Fruit fly (Drosophila melanogaster): ENCODE data around the gene sstn.

The sstn gene

DNA sequence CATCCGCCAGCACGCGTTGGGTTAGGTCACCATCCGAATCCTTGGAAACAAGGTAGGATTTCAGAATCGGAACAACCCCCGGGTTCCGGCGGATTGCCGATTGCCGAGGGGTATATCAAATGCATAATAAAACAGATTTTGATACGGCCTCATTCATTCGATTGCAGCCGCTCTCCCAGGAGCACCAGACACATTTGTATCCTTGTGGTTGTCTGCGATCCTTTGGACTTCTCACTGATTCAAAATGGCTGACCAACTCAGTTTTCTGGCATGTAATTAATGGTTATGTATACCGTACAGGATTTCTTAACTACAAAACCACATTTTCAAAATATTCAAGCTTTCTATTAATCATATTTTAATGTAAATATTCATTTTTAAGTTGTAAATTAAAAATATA, 46.9 kb downstream of the sstn start:
- TF ChIP-seq nerfin-1 (tag; optimal IDR thresholded peaks at IDR 0.05) = peak; percentile 28
- TF ChIP-seq CG11398 (GFP tag; optimal IDR thresholded peaks at IDR 0.05) = no peak
- TF ChIP-seq CG6175 (GFP tag; IDR thresholded peaks at IDR 0.05) = no peak
- TF ChIP-seq pros (GFP tag; optimal IDR thresholded peaks at IDR 0.05) = peak; percentile 91
- peak; percentile 45 for TF ChIP-seq Nf-YB (GFP tag; optimal IDR thresholded peaks at IDR 0.05)
- no peak for TF ChIP-seq CG10274 (GFP tag; optimal IDR thresholded peaks at IDR 0.05)
- TF ChIP-seq CG10654 (GFP tag; optimal IDR thresholded peaks at IDR 0.05) = no peak
- TF ChIP-seq mirr (GFP tag; optimal IDR thresholded peaks at IDR 0.05) = no peak
- peak; percentile 3 for TF ChIP-seq phol (tag; optimal IDR thresholded peaks at IDR 0.05)
- TF ChIP-seq gsb-n (tag; optimal IDR thresholded peaks at IDR 0.05) = peak; percentile 56
- TF ChIP-seq kni (GFP tag; optimal IDR thresholded peaks at IDR 0.05) = peak; percentile 31

DNA sequence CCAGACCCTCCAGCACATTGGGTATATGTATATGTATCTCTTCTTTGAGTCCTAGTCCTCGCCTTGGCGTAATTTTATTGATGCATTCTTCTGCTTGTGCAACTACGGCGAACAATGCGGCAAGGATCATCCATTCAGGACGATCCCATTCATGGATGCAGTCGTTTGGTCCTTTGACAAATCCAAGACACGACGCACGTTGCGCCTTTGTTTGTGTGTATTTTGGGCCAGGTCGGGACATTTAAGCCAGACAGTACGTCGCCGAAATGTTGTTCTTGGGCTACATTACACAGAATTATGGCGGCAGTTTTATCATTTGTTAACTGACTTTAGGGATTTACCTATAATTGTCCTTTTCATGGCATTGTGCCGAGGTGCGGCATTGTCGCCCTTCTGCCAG, 49.4 kb downstream of the sstn start:
- TF ChIP-seq Atf-2 (GFP tag; optimal IDR thresholded peaks at IDR 0.05) = no peak
- TF ChIP-seq CG8290 (GFP tag; optimal IDR thresholded peaks at IDR 0.05) = no peak
- TF ChIP-seq CG8290 (tag; optimal IDR thresholded peaks at IDR 0.05) = no peak
- peak in 1 of 2 experiments; percentile 92 for TF ChIP-seq tll (GFP tag; optimal IDR thresholded peaks at IDR 0.05)
- TF ChIP-seq zen (tag; optimal IDR thresholded peaks at IDR 0.05) = peak; percentile 63
- no peak for TF ChIP-seq NK7.1 (GFP tag; optimal IDR thresholded peaks at IDR 0.05)
- TF ChIP-seq CG15479 (GFP tag; optimal IDR thresholded peaks at IDR 0.05) = peak; percentile 73
- no peak for TF ChIP-seq MBD-R2 (GFP tag; IDR thresholded peaks at IDR 0.05)
- no peak for TF ChIP-seq fd102C (GFP tag; optimal IDR thresholded peaks at IDR 0.05)
- 0 out of 3 replicates have a peak, but pooled peaks have one; percentile 52 for TF ChIP-seq hb (GFP tag; IDR thresholded peaks at IDR 0.05; ENCODE audit: partially characterized antibody)
- peak; percentile 98 for TF ChIP-seq D (optimal IDR thresholded peaks at IDR 0.05)
- TF ChIP-seq D (GFP tag; optimal IDR thresholded peaks at IDR 0.05) = no peak

DNA sequence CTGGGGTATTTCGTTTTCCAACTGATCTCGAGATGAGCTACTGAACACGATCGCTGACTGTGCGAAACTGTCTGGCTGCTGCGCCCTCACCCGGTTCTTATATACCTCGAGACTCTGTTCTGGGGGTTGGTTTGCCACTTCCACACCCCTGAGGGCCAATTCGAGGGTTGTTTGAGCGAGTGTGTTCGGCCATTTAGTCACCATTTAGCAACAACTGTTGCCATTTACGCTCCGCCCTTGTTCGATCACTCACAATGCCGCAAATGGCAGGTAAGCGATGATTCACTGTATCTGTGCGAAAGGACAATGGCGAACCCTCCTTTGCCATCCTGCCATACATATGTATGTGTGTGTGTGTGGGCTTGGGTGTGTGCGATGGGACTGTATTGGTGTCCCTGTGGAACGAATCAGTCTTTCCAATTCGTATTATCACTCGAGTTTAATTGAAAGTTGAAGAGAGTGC, 50.6 kb downstream of the sstn start, which contains the start of gene ind:
TSS of gene ind (minus strand) at position 51 of the 463 bp plus-strand sequence.
- no peak for TF ChIP-seq cas (GFP tag; IDR thresholded peaks at IDR 0.05)
- no peak for TF ChIP-seq HLH54F (GFP tag; optimal IDR thresholded peaks at IDR 0.05)
- no peak for TF ChIP-seq Bgb (GFP tag; IDR thresholded peaks at IDR 0.05; ENCODE audit: partially characterized antibody)
- no peak for TF ChIP-seq cad (GFP tag; optimal IDR thresholded peaks at IDR 0.05)
- no peak for TF ChIP-seq Dad (GFP tag; optimal IDR thresholded peaks at IDR 0.05)
- no peak for TF ChIP-seq CG9817 (tag; optimal IDR thresholded peaks at IDR 0.05)
- peak; percentile 90 for TF ChIP-seq D (optimal IDR thresholded peaks at IDR 0.05)
- TF ChIP-seq D (GFP tag; optimal IDR thresholded peaks at IDR 0.05) = peak; percentile 0
- peak; percentile 57 for TF ChIP-seq tap (tag; optimal IDR thresholded peaks at IDR 0.05)
- TF ChIP-seq Mad (GFP tag; optimal IDR thresholded peaks at IDR 0.05) = no peak
- TF ChIP-seq BtbVII (GFP tag; optimal IDR thresholded peaks at IDR 0.05) = no peak
- peak; percentile 77; the same call in 1 of the 2 replicates for TF ChIP-seq seq (GFP tag; IDR thresholded peaks at IDR 0.05)
- no peak for TF ChIP-seq Sox100B (GFP tag; optimal IDR thresholded peaks at IDR 0.05)
- no peak for TF ChIP-seq CG32532 (GFP tag; IDR thresholded peaks at IDR 0.05)
- TF ChIP-seq Ptx1 (GFP tag; IDR thresholded peaks at IDR 0.05) = no peak
- TF ChIP-seq lola (GFP tag; optimal IDR thresholded peaks at IDR 0.05) = no peak
- TF ChIP-seq CG17385 (GFP tag; optimal IDR thresholded peaks at IDR 0.05) = no peak
- TF ChIP-seq tll (GFP tag; optimal IDR thresholded peaks at IDR 0.05) = peak in 1 of 2 experiments; percentile 62
- no peak for TF ChIP-seq ab (GFP tag; optimal IDR thresholded peaks at IDR 0.05)
- TF ChIP-seq CG12942 (GFP tag; optimal IDR thresholded peaks at IDR 0.05) = no peak
- peak; percentile 11 for TF ChIP-seq scrt (GFP tag; optimal IDR thresholded peaks at IDR 0.05)
- no peak for TF ChIP-seq CG6765 (GFP tag; optimal IDR thresholded peaks at IDR 0.05)
- TF ChIP-seq disco-r (GFP tag; optimal IDR thresholded peaks at IDR 0.05) = no peak
- no peak for TF ChIP-seq Sin3A (optimal IDR thresholded peaks at IDR 0.05)
- TF ChIP-seq CG11695 (GFP tag; IDR thresholded peaks at IDR 0.05) = no peak
- no peak for TF ChIP-seq Kr (GFP tag; optimal IDR thresholded peaks at IDR 0.05)
- TF ChIP-seq grau (tag; optimal IDR thresholded peaks at IDR 0.05) = peak; percentile 49
- no peak for TF ChIP-seq Hr78 (GFP tag; optimal IDR thresholded peaks at IDR 0.05)
- TF ChIP-seq mld (GFP tag; IDR thresholded peaks at IDR 0.05; ENCODE audit: partially characterized antibody) = no peak
